Worm (Caenorhabditis elegans): ENCODE measurements around the gene nhr-260.

nhr-260 gene

DNA sequence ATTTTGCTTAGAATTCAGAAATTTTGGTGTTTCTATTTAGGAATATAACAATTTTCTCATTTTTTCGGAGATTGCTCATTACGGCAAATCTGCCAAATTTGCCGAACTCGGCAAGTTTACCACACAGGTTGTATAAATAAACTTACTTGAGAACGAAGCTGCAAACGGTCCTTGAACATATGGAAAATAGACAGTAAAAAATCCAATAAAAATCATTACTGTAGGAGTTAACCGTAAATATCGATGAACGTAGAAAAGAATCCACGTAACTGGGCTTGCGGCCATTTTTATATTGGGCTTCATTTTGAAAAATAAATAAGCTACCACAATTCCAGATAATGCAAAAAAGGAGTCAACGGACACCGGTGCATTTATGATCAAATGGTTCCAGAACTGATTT is 28.8 kb upstream of the nhr-260 start:
- TF ChIP-seq flt-1 (GFP tag; IDR thresholded peaks at IDR 0.05) (no peak), ref-1 (GFP tag; conservative IDR thresholded peaks at IDR 0.05) (no peak), tab-1 (GFP tag; IDR thresholded peaks at IDR 0.05) (no peak), ztf-29 (GFP tag; IDR thresholded peaks at IDR 0.05) (no peak), T22C8.4 (GFP tag; IDR thresholded peaks at IDR 0.05) (no peak), cog-1 (tag; optimal IDR thresholded peaks at IDR 0.05) (no peak), klf-2 (GFP tag; conservative IDR thresholded peaks at IDR 0.05) (no peak), med-1 (GFP tag; optimal IDR thresholded peaks at IDR 0.05; ENCODE audit: insufficient read depth) (no peak), ztf-23 (GFP tag; IDR thresholded peaks at IDR 0.05) (no peak)

DNA sequence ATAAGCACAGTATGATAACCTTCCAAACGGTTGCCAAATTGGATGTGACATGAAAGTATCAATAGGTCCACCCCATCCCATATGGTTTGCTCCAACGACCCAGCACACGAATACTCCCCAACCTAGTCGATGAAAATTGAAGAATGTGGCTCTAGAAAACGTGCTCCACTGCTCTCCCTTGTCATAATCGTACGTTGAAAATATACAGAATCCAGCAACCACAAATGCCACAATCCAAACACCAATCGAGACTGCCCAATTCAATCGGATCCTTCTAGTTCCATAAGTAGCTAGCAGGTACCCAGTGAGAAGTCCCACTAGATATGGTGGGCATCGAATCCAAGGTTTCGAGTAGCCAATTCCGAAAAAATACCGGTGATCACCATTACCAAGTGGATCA is 27.4 kb upstream of the nhr-260 start:
- TF ChIP-seq T22C8.4 (GFP tag; IDR thresholded peaks at IDR 0.05) (no peak), cog-1 (tag; optimal IDR thresholded peaks at IDR 0.05) (no peak), tab-1 (GFP tag; IDR thresholded peaks at IDR 0.05) (no peak), flt-1 (GFP tag; IDR thresholded peaks at IDR 0.05) (no peak), ztf-29 (GFP tag; IDR thresholded peaks at IDR 0.05) (no peak), klf-2 (GFP tag; conservative IDR thresholded peaks at IDR 0.05) (no peak), med-1 (GFP tag; optimal IDR thresholded peaks at IDR 0.05; ENCODE audit: insufficient read depth) (no peak), ztf-23 (GFP tag; IDR thresholded peaks at IDR 0.05) (no peak), ref-1 (GFP tag; conservative IDR thresholded peaks at IDR 0.05) (no peak)

DNA sequence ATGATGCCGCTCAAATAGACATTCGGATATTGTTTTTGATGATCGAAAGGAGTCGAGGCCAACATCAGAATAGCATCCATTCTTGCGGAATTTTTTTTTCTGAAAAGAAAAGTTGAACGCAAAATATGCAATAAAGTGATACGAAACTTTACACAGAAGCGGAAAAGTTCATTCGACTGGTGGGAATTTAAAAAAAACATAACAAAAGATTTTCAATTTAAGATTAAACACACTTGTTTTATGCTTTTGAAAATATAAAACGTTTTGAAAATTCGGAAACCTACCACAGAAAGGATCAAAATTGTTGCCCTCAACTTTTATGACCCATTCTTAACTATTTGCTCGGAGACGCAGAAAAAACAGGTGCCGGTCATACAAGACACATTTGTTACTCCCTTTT is 25.5 kb upstream of the nhr-260 start, which contains the start of gene K02H11.9:
Gene K02H11.9, minus strand, starts transcription at position 101 of the 400 bp plus-strand sequence.
- TF ChIP-seq flt-1 (GFP tag; IDR thresholded peaks at IDR 0.05) (no peak), ztf-23 (GFP tag; IDR thresholded peaks at IDR 0.05) (no peak), T22C8.4 (GFP tag; IDR thresholded peaks at IDR 0.05) (no peak), klf-2 (GFP tag; conservative IDR thresholded peaks at IDR 0.05) (no peak), med-1 (GFP tag; optimal IDR thresholded peaks at IDR 0.05; ENCODE audit: insufficient read depth) (no peak), cog-1 (tag; optimal IDR thresholded peaks at IDR 0.05) (no peak), ref-1 (GFP tag; conservative IDR thresholded peaks at IDR 0.05) (no peak), ztf-29 (GFP tag; IDR thresholded peaks at IDR 0.05) (no peak)

DNA sequence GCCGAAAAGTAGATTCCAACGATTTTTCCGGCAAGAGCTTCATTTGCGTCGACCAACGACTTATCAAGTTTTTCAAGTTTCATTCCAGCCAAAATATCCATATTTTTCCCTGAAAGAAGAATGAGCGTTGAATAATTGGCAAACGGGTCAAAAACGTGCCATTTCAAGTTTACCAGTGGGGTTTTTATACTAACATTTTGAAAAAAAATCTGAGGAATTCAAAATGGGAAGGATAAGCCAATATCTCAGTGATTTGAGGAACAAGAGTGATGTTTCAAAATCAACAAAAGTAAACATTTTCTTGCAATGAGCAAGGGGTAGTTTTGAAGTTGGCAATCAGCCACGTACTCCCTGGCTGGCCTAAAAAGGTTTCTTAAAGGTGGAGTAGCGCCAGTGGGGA is 22.9 kb upstream of the nhr-260 start, which contains the start of gene trx-5:
Gene trx-5, minus strand, starts transcription at position 101 of the 400 bp plus-strand sequence.
- TF ChIP-seq tab-1 (GFP tag; IDR thresholded peaks at IDR 0.05) (no peak), flt-1 (GFP tag; IDR thresholded peaks at IDR 0.05) (no peak), T22C8.4 (GFP tag; IDR thresholded peaks at IDR 0.05) (no peak), ztf-23 (GFP tag; IDR thresholded peaks at IDR 0.05) (no peak), ztf-29 (GFP tag; IDR thresholded peaks at IDR 0.05) (no peak)

DNA sequence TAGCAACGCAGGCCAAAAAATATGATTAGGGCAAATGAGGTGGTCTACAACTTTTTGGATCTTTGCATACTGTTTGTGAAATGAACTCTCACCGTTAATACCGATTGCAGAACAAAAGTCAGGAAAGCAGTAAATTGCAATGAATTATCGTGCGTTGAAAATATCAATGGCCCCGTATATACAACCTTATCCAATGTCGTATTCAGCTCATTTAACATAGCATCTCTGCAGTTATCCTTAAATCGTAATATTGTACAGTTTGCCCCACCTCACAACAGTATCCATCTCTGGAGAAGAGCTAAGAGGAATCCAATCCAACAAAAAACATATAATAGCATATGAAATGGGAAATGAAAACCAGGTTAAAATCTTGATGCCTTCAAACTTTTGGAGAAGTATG is 21.0 kb upstream of the nhr-260 start:
- no peak for TF ChIP-seq ref-1 (GFP tag; conservative IDR thresholded peaks at IDR 0.05)
- no peak for TF ChIP-seq T22C8.4 (GFP tag; IDR thresholded peaks at IDR 0.05)
- no peak for TF ChIP-seq flt-1 (GFP tag; IDR thresholded peaks at IDR 0.05)
- TF ChIP-seq klf-2 (GFP tag; conservative IDR thresholded peaks at IDR 0.05) = no peak
- TF ChIP-seq tab-1 (GFP tag; IDR thresholded peaks at IDR 0.05) = no peak
- no peak for TF ChIP-seq cog-1 (tag; optimal IDR thresholded peaks at IDR 0.05)
- no peak for TF ChIP-seq med-1 (GFP tag; optimal IDR thresholded peaks at IDR 0.05; ENCODE audit: insufficient read depth)
- no peak for TF ChIP-seq ztf-29 (GFP tag; IDR thresholded peaks at IDR 0.05)

DNA sequence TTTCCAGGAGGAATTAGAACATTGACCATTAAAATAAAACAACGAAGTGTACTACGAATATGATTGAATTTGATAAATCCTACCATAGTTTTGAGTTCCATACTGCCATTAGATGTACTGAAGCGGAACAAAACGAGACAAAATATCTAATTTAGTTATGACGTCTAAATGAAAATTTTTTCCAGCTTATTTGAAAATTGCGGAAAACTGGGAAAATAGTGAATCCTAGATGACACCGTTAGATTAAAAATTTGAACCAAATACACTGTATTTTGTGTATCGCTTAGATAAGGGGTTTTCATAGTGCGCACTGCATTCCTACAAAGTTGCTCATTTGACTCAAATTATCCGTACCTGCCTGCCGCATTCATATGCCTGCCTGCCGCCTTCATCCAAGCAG is 19.7 kb upstream of the nhr-260 start, which contains the start of gene K02H11.4:
Gene K02H11.4, minus strand, starts transcription at position 101 of the 400 bp plus-strand sequence.
- no peak for TF ChIP-seq ztf-23 (GFP tag; IDR thresholded peaks at IDR 0.05)
- no peak for TF ChIP-seq ref-1 (GFP tag; conservative IDR thresholded peaks at IDR 0.05)
- no peak for TF ChIP-seq med-1 (GFP tag; optimal IDR thresholded peaks at IDR 0.05; ENCODE audit: insufficient read depth)
- no peak for TF ChIP-seq cog-1 (tag; optimal IDR thresholded peaks at IDR 0.05)
- no peak for TF ChIP-seq tab-1 (GFP tag; IDR thresholded peaks at IDR 0.05)
- TF ChIP-seq klf-2 (GFP tag; conservative IDR thresholded peaks at IDR 0.05) = no peak
- TF ChIP-seq ztf-29 (GFP tag; IDR thresholded peaks at IDR 0.05) = no peak
- no peak for TF ChIP-seq flt-1 (GFP tag; IDR thresholded peaks at IDR 0.05)
- TF ChIP-seq T22C8.4 (GFP tag; IDR thresholded peaks at IDR 0.05) = no peak

DNA sequence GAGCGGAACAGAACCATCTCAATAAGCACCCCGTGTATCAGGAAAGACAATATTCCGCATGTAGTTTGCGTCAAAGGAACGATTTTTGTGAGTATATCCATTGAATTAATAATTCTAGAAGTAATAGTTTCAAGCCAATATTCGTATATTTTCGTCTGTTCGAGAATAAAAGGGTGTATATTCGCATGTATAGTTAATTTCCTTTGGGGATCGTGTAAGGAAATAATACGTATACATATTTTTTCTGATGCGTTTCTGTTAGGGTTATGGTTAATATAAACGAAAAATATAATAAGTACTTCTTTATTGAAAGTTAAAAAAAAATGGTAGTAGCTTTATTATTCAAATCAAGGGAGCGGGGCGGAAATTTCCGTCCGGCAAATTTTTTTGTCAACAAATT is 16.5 kb upstream of the nhr-260 start, which contains the start of gene str-236:
Gene str-236, minus strand, starts transcription at position 101 of the 400 bp plus-strand sequence.
- TF ChIP-seq ref-1 (GFP tag; conservative IDR thresholded peaks at IDR 0.05) (no peak), tab-1 (GFP tag; IDR thresholded peaks at IDR 0.05) (no peak), cog-1 (tag; optimal IDR thresholded peaks at IDR 0.05) (no peak), med-1 (GFP tag; optimal IDR thresholded peaks at IDR 0.05; ENCODE audit: insufficient read depth) (no peak), klf-2 (GFP tag; conservative IDR thresholded peaks at IDR 0.05) (no peak), flt-1 (GFP tag; IDR thresholded peaks at IDR 0.05) (no peak), ztf-23 (GFP tag; IDR thresholded peaks at IDR 0.05) (no peak), T22C8.4 (GFP tag; IDR thresholded peaks at IDR 0.05) (no peak), ztf-29 (GFP tag; IDR thresholded peaks at IDR 0.05) (no peak)

DNA sequence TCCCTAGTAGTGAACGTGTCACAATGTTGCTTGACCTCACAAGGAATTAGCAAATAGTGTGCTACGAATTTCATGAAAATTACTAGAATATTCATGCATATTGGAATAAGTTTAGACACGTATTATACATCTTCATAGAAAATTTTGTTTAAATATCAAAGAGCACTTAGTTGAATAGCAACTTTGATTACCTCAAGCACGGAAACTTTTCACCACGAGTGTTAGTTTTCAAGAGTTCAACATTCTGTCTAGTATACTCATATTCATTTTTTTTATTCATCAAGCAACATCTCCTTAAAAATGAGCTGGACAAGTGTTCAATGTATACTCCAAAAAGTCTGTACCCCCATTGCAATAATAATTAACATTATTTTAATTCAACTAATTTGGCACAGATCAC is 11.0 kb upstream of the nhr-260 start, which contains the start of gene str-243:
Gene str-243, plus strand, starts transcription at position 301 of the 400 bp plus-strand sequence.
- TF ChIP-seq ztf-23 (GFP tag; IDR thresholded peaks at IDR 0.05) = no peak
- no peak for TF ChIP-seq tab-1 (GFP tag; IDR thresholded peaks at IDR 0.05)
- TF ChIP-seq flt-1 (GFP tag; IDR thresholded peaks at IDR 0.05) = no peak
- no peak for TF ChIP-seq ztf-29 (GFP tag; IDR thresholded peaks at IDR 0.05)
- no peak for TF ChIP-seq med-1 (GFP tag; optimal IDR thresholded peaks at IDR 0.05; ENCODE audit: insufficient read depth)
- no peak for TF ChIP-seq cog-1 (tag; optimal IDR thresholded peaks at IDR 0.05)
- no peak for TF ChIP-seq T22C8.4 (GFP tag; IDR thresholded peaks at IDR 0.05)
- no peak for TF ChIP-seq ref-1 (GFP tag; conservative IDR thresholded peaks at IDR 0.05)
- no peak for TF ChIP-seq klf-2 (GFP tag; conservative IDR thresholded peaks at IDR 0.05)

DNA sequence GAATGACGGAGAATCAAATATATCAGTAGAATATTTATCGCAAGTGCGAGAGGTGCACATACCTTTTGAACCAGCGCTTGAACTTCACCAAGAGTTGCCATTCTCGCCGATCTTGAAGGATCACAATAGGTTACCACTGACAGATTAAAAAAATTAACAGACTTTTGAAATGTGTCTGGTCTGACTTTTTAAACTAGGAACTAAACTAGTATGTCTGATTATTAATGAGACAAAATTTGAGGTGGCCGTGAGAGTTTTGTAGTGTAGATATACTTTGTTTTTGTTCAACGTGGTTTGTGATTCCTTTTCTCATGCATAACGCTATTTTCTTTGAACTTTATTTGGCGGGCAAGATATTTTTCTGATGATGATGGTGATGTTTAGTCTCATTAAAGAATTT is 10.4 kb upstream of the nhr-260 start, which contains the start of gene str-240:
Gene str-240, minus strand, starts transcription at position 101 of the 400 bp plus-strand sequence.
- TF ChIP-seq med-1 (GFP tag; optimal IDR thresholded peaks at IDR 0.05; ENCODE audit: insufficient read depth) (no peak), T22C8.4 (GFP tag; IDR thresholded peaks at IDR 0.05) (no peak), ztf-29 (GFP tag; IDR thresholded peaks at IDR 0.05) (no peak), cog-1 (tag; optimal IDR thresholded peaks at IDR 0.05) (no peak), ztf-23 (GFP tag; IDR thresholded peaks at IDR 0.05) (no peak), klf-2 (GFP tag; conservative IDR thresholded peaks at IDR 0.05) (no peak), ref-1 (GFP tag; conservative IDR thresholded peaks at IDR 0.05) (no peak), flt-1 (GFP tag; IDR thresholded peaks at IDR 0.05) (no peak), tab-1 (GFP tag; IDR thresholded peaks at IDR 0.05) (no peak)
